Worm (Caenorhabditis elegans) whole organism, L1 larva: ENCODE data around the gene F56C9.8.

Experiments used
- aly-2 ChIP-seq: fragments of 150-350 bp; optimal IDR thresholded peaks from 2 replicates; lab custom pipeline; 2014; ENCODE audit warnings: missing biosample characterization, missing genetic modification characterization
- ama-1 ChIP-seq: fragments of 150-350 bp; optimal IDR thresholded peaks from 2 replicates; lab custom pipeline; 2014
- ceh-8 ChIP-seq: fragments of 200-800 bp; sonication (Bioruptor generic); optimal IDR thresholded peaks from 2 replicates; lab custom pipeline; 2018; ENCODE audit warnings: mild to moderate bottlenecking, missing genetic modification characterization, moderate library complexity, missing compliant biosample characterization
- ceh-88 ChIP-seq: fragments of 200-800 bp; sonication (Bioruptor generic); IDR thresholded peaks from 2 replicates; pipeline ENCODE4 v1.3.6; 2022; ENCODE audit warnings: missing genetic modification characterization, missing compliant biosample characterization
- efl-1 ChIP-seq, 4 experiments: fragments of 150-350 bp; optimal IDR thresholded peaks in 3 of 4; peaks in 1 of 4; 1 replicate in 1 of 4; 2 replicates in 3 of 4; lab custom pipeline; 2014; ENCODE audit warnings: missing biosample characterization in 2 of 4, missing genetic modification characterization in 2 of 4, missing genetic modification reagents in 2 of 4
- elt-2 ChIP-seq: sonication (generic microtip); optimal IDR thresholded peaks from 2 replicates; lab custom pipeline; 2016; ENCODE audit warnings: missing genetic modification characterization, mild to moderate bottlenecking, inconsistent platforms, missing compliant biosample characterization, missing genetic modification reagents
- fkh-10 ChIP-seq: sonication (generic microtip); optimal IDR thresholded peaks from 2 replicates; lab custom pipeline; 2017; ENCODE audit warnings: missing biosample characterization, missing genetic modification reagents, missing genetic modification characterization
- grh-1 ChIP-seq: fragments of 200-800 bp; sonication (Bioruptor generic); IDR thresholded peaks from 2 replicates; pipeline ENCODE4 v1.3.6; 2022; ENCODE audit warnings: missing genetic modification reagents, missing genetic modification characterization, missing compliant biosample characterization
- irx-1 ChIP-seq: sonication (generic microtip); optimal IDR thresholded peaks from 2 replicates; lab custom pipeline; 2016; ENCODE audit warnings: missing genetic modification characterization, missing compliant biosample characterization
- lin-15B ChIP-seq: fragments of 150-350 bp; sonication (generic microtip); optimal IDR thresholded peaks from 3 replicates; lab custom pipeline; 2014; ENCODE audit warnings: missing biosample characterization, missing genetic modification characterization
- lin-35 ChIP-seq, 2 experiments: fragments of 150-350 bp; optimal IDR thresholded peaks; 2 replicates each; lab custom pipeline; 2014; ENCODE audit warnings: missing biosample characterization in 2 of 2, missing genetic modification characterization in 2 of 2, missing genetic modification reagents in 2 of 2
- lsy-2 ChIP-seq, 2 experiments: fragments of 150-350 bp; optimal IDR thresholded peaks; 2 replicates each; lab custom pipeline; 2014; ENCODE audit warnings: missing biosample characterization in 2 of 2, missing genetic modification characterization in 2 of 2
- mab-9 ChIP-seq: fragments of 200-800 bp; sonication (Bioruptor generic); IDR thresholded peaks from 2 replicates; pipeline ENCODE4 v1.3.6; 2022; ENCODE audit warnings: missing genetic modification reagents, missing genetic modification characterization, missing compliant biosample characterization
- mdl-1 ChIP-seq, 2 experiments: fragments of 150-350 bp; optimal IDR thresholded peaks; 2 replicates each; lab custom pipeline; 2014 to 2017; ENCODE audit warnings: missing biosample characterization in 2 of 2, missing genetic modification characterization in 2 of 2, inconsistent platforms in 1 of 2
- nhr-237 ChIP-seq: fragments of 150-350 bp; optimal IDR thresholded peaks from 2 replicates; lab custom pipeline; 2014; ENCODE audit warnings: missing biosample characterization, missing genetic modification characterization
- nhr-28 ChIP-seq: fragments of 150-350 bp; optimal IDR thresholded peaks from 2 replicates; lab custom pipeline; 2014; ENCODE audit warnings: missing biosample characterization, missing genetic modification characterization
- nhr-47 ChIP-seq: sonication (generic microtip); optimal IDR thresholded peaks from 2 replicates; lab custom pipeline; 2016; ENCODE audit warnings: mild to moderate bottlenecking, missing genetic modification characterization, moderate library complexity, missing compliant biosample characterization
- nhr-76 ChIP-seq: sonication (generic microtip); optimal IDR thresholded peaks from 2 replicates; lab custom pipeline; 2017; ENCODE audit warnings: missing biosample characterization, missing genetic modification characterization
- nhr-84 ChIP-seq: sonication (generic microtip); optimal IDR thresholded peaks from 2 replicates; lab custom pipeline; 2017; ENCODE audit warnings: missing biosample characterization, missing genetic modification characterization
- pag-3 ChIP-seq: sonication (generic microtip); optimal IDR thresholded peaks from 2 replicates; lab custom pipeline; 2017; ENCODE audit warnings: missing genetic modification characterization, mild to moderate bottlenecking, missing compliant biosample characterization, antibody characterized with exemption, borderline replicate concordance; ENCODE audit not compliant: insufficient read depth
- pqm-1 ChIP-seq: sonication (generic microtip); optimal IDR thresholded peaks from 3 replicates; lab custom pipeline; 2017; ENCODE audit warnings: missing biosample characterization, missing genetic modification characterization
- rnt-1 ChIP-seq: sonication (generic microtip); optimal IDR thresholded peaks from 2 replicates; lab custom pipeline; 2016; ENCODE audit warnings: mild to moderate bottlenecking, missing genetic modification characterization, moderate library complexity, missing compliant biosample characterization
- skn-1 ChIP-seq: fragments of 150-350 bp; optimal IDR thresholded peaks from 2 replicates; lab custom pipeline; 2014; ENCODE audit warnings: missing biosample characterization, missing genetic modification characterization
- snpc-4 ChIP-seq: fragments of 150-350 bp; optimal IDR thresholded peaks from 2 replicates; lab custom pipeline; 2014; ENCODE audit warnings: missing biosample characterization, missing genetic modification characterization
- sup-37 ChIP-seq: fragments of 200-800 bp; sonication (Bioruptor generic); optimal IDR thresholded peaks from 2 replicates; lab custom pipeline; 2018; ENCODE audit warnings: mild to moderate bottlenecking, missing genetic modification characterization, missing compliant biosample characterization
- tbx-2 ChIP-seq: sonication (generic microtip); optimal IDR thresholded peaks from 2 replicates; lab custom pipeline; 2016; ENCODE audit warnings: missing genetic modification characterization, missing compliant biosample characterization
- unc-30 ChIP-seq: sonication (generic microtip); optimal IDR thresholded peaks from 2 replicates; lab custom pipeline; 2017; ENCODE audit warnings: missing biosample characterization, missing genetic modification characterization
- unc-62 ChIP-seq: fragments of 150-350 bp; optimal IDR thresholded peaks from 2 replicates; lab custom pipeline; 2014; ENCODE audit warnings: missing biosample characterization, missing genetic modification reagents, missing genetic modification characterization
- unc-98 ChIP-seq: fragments of 200-800 bp; sonication (Bioruptor generic); IDR thresholded peaks from 2 replicates; pipeline ENCODE4 v1.3.6; 2022; ENCODE audit warnings: missing genetic modification characterization, missing compliant biosample characterization
- vab-15 ChIP-seq: sonication (generic microtip); optimal IDR thresholded peaks from 2 replicates; lab custom pipeline; 2017; ENCODE audit warnings: missing genotype, mild to moderate bottlenecking, missing genetic modification characterization, missing compliant biosample characterization
- ztf-4 ChIP-seq: fragments of 150-350 bp; optimal IDR thresholded peaks from 2 replicates; lab custom pipeline; 2014; ENCODE audit warnings: missing biosample characterization, missing genetic modification characterization

F56C9.8 gene

ce11 chrIII:7349075-7349474 is 29.8 kb upstream of the F56C9.8 start, which contains the start of gene gos-28:
Gene gos-28, minus strand, starts transcription at chrIII:7349175.
- no peak for TF ChIP-seq vab-15 (tag; lab: Kevin White, UChicago)
- TF ChIP-seq nhr-84 (tag; lab: Kevin White, UChicago) = no peak
- TF ChIP-seq unc-30 (tag; lab: Kevin White, UChicago) = no peak
- TF ChIP-seq pag-3 (tag; lab: Kevin White, UChicago) = no peak
- no peak for TF ChIP-seq tbx-2
- no peak for TF ChIP-seq irx-1 (tag; lab: Kevin White, UChicago)
- no peak for TF ChIP-seq nhr-237 (tag; lab: Kevin White, UChicago)
- no peak for TF ChIP-seq mab-9 (GFP tag; lab: Robert Waterston, UW)
- no peak for TF ChIP-seq ztf-4 (tag; lab: Kevin White, UChicago)
- TF ChIP-seq lin-15B (tag; lab: Kevin White, UChicago) = no peak
- no peak for TF ChIP-seq nhr-47 (tag; lab: Kevin White, UChicago)
- no peak for TF ChIP-seq efl-1 (optimal IDR thresholded peaks at IDR 0.05; lab: Kevin White, UChicago)
- TF ChIP-seq efl-1 (GFP tag; optimal IDR thresholded peaks at IDR 0.05 in 1 of 2; lab: Kevin White, UChicago) = no peak
- TF ChIP-seq, all 84 proteins: peak for 0

- TF ChIP-seq unc-30 (tag; lab: Kevin White, UChicago) (no peak), nhr-28 (tag; lab: Kevin White, UChicago) (no peak), ama-1 (lab: Kevin White, UChicago) (no peak), pqm-1 (tag; lab: Kevin White, UChicago) (no peak), ceh-88 (GFP tag; lab: Robert Waterston, UW) (no peak), snpc-4 (tag; lab: Kevin White, UChicago) (no peak), unc-98 (GFP tag; lab: Robert Waterston, UW) (no peak), skn-1 (tag; lab: Kevin White, UChicago) (no peak), nhr-76 (tag; lab: Kevin White, UChicago) (no peak), mab-9 (GFP tag; lab: Robert Waterston, UW) (no peak), mdl-1 (tag; optimal IDR thresholded peaks at IDR 0.05; lab: Kevin White, UChicago) (no peak), aly-2 (tag; lab: Kevin White, UChicago) (no peak)
Observed at ce11 chrIII:7347049-7347448, 27.7 kb upstream of the F56C9.8 start, which contains the start of gene F08F8.7. Gene F08F8.7, minus strand, starts transcription at chrIII:7347149.

- no peak for TF ChIP-seq efl-1 (optimal IDR thresholded peaks at IDR 0.05; lab: Kevin White, UChicago)
- peak in 1 of 2 experiments; percentile 62 for TF ChIP-seq efl-1 (GFP tag; optimal IDR thresholded peaks at IDR 0.05 in 1 of 2; lab: Kevin White, UChicago)
- TF ChIP-seq nhr-84 (tag; lab: Kevin White, UChicago) = no peak
Observed at ce11 chrIII:7343389-7343788, 24.1 kb upstream of the F56C9.8 start, which contains the start of gene F08F8.6. Gene F08F8.6, plus strand, starts transcription at chrIII:7343689.

DNA sequence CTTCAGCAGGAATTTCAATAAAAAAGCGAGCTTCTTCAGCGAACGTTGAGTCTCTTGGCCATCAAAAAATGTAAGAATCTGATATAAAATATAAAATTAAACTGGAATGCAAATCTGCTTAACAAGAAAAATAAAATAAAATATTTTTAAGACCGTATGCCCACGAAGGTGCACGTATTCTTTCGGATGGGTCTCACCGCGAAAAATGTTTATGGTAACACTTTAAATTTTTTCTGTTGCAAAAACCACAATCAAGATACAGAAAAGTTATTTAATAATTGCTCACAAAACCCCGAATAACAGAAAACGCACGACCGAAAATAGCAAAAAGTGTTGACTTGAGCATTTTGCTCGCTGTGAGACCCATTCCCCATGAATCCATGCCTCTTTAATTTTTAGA is 19.8 kb upstream of the F56C9.8 start:
- TF ChIP-seq fkh-10 (no peak), sup-37 (GFP tag; lab: Kevin White, UChicago) (no peak)
- TF ChIP-seq, all 84 proteins: peak for 0

DNA sequence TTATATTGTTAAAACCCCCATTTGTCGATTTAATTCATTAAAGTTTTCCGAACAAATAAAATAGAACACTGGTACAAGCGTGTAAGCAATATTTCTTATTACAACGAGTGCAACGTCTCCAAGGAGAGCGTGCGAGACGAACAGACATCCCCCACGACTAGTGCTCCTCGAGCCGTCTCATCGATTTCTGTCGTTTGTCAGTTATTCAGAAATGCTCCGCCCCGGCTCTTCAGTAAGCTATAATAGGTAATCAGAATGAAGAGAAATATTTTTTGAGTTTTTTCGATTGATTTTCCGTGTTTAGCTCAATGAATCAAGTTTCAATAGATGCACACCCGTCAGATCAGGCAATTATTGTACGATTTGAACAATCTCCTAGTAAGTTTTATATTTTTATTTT is 19.4 kb upstream of the F56C9.8 start, which contains the start of gene kap-1:
Gene kap-1, plus strand, starts transcription at position 143 of the 400 bp plus-strand sequence.
- TF ChIP-seq efl-1 (optimal IDR thresholded peaks at IDR 0.05; lab: Kevin White, UChicago) = no peak
- peak in 1 of 2 experiments; percentile 86 for TF ChIP-seq efl-1 (GFP tag; optimal IDR thresholded peaks at IDR 0.05 in 1 of 2; lab: Kevin White, UChicago)
- peak in 1 of 2 experiments; percentile 12 for TF ChIP-seq lsy-2 (tag; optimal IDR thresholded peaks at IDR 0.05; lab: Kevin White, UChicago)
- peak; percentile 14 for TF ChIP-seq elt-2 (tag; lab: Kevin White, UChicago)
- peak; percentile 42 for TF ChIP-seq ama-1 (lab: Kevin White, UChicago)
- TF ChIP-seq ceh-8 (GFP tag; lab: Kevin White, UChicago) = no peak
- TF ChIP-seq unc-62 = no peak
- TF ChIP-seq rnt-1 = peak; percentile 9

DNA sequence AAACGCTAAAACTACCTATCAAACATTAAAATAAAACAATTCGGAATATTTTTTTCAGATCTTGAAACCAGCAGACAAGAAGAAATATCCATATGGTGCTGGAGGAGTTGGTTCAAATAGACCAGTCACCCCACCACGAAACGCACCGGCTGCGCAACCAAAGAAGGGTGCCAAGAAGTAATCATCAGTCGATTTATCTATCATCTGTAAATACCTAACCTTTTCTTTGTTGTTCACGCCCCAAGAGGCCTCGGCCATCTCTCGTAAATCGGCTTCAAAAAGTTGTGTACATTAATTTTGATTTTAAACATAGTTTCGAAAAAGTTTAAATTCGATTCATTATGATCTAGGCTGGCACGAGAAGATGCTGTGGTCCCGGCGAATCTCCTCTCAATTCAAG is 18.7 kb upstream of the F56C9.8 start:
- TF ChIP-seq grh-1 (peak; percentile 41; the same call in 1 of the 2 replicates), lin-35 (GFP tag; optimal IDR thresholded peaks at IDR 0.05; lab: Kevin White, UChicago) (no peak)
